Fruit fly (Drosophila melanogaster) whole organism, prepupa: ENCODE results near the gene Sgp.
A peak's percentile ranks its signal among the peaks of the same experiment; 100 is the strongest.

Source experiments
- Blimp-1 ChIP-seq: fragments of 200-800 bp; sonication (Bioruptor generic); optimal IDR thresholded peaks from 3 replicates; lab custom pipeline; 2017; ENCODE audit warnings: missing biosample characterization, missing genetic modification characterization, mild to moderate bottlenecking, moderate library complexity, missing genetic modification reagents
- CG10631 ChIP-seq: fragments of 200-800 bp; sonication (Bioruptor generic); optimal IDR thresholded peaks from 2 replicates; lab custom pipeline; 2016; ENCODE audit warnings: missing biosample characterization, missing genetic modification characterization
- CG10669 ChIP-seq: fragments of 200-800 bp; sonication (Bioruptor generic); optimal IDR thresholded peaks from 3 replicates; lab custom pipeline; 2018; ENCODE audit warnings: missing biosample characterization, mild to moderate bottlenecking, missing genetic modification characterization, moderate library complexity
- CG11294 ChIP-seq: fragments of 200-800 bp; sonication (Bioruptor generic); IDR thresholded peaks from 2 replicates; pipeline ENCODE4 v1.3.6; 2022; ENCODE audit warnings: missing biosample characterization, missing genetic modification characterization
- CG11762 ChIP-seq: fragments of 200-800 bp; sonication (Bioruptor generic); optimal IDR thresholded peaks from 3 replicates; lab custom pipeline; 2016; ENCODE audit warnings: missing biosample characterization, missing genetic modification characterization; ENCODE audit not compliant: insufficient read depth
- CG11902 ChIP-seq: fragments of 200-800 bp; sonication (Bioruptor generic); optimal IDR thresholded peaks from 3 replicates; lab custom pipeline; 2016; ENCODE audit warnings: missing biosample characterization, missing genetic modification characterization
- CG15336 ChIP-seq: fragments of 200-800 bp; sonication (Bioruptor generic); IDR thresholded peaks from 2 replicates; pipeline ENCODE4 v1.3.6; 2022; ENCODE audit warnings: missing biosample characterization, missing genetic modification characterization
- CG1621 ChIP-seq: fragments of 200-800 bp; sonication (Bioruptor generic); optimal IDR thresholded peaks from 3 replicates; lab custom pipeline; 2018; ENCODE audit warnings: missing biosample characterization, mild to moderate bottlenecking, missing genetic modification characterization
- CG16779 ChIP-seq: fragments of 200-800 bp; sonication (Bioruptor generic); optimal IDR thresholded peaks from 3 replicates; lab custom pipeline; 2017; ENCODE audit warnings: missing biosample characterization, mild to moderate bottlenecking, missing genetic modification characterization
- CG32006 ChIP-seq: fragments of 200-800 bp; sonication (Bioruptor generic); optimal IDR thresholded peaks from 3 replicates; lab custom pipeline; 2017; ENCODE audit warnings: missing biosample characterization, mild to moderate bottlenecking, missing genetic modification characterization
- CG34406 ChIP-seq: fragments of 200-800 bp; sonication (Bioruptor generic); optimal IDR thresholded peaks from 3 replicates; lab custom pipeline; 2016; ENCODE audit warnings: missing biosample characterization, missing genetic modification characterization
- CG3919 ChIP-seq: fragments of 200-800 bp; sonication (Bioruptor generic); optimal IDR thresholded peaks from 3 replicates; lab custom pipeline; 2016; ENCODE audit warnings: missing biosample characterization, missing genetic modification characterization
- CG4318 ChIP-seq: fragments of 200-800 bp; sonication (Bioruptor generic); optimal IDR thresholded peaks from 3 replicates; lab custom pipeline; 2017; ENCODE audit warnings: missing biosample characterization, mild to moderate bottlenecking, missing genetic modification characterization
- CG6163 ChIP-seq: fragments of 200-800 bp; sonication (Bioruptor generic); IDR thresholded peaks from 3 replicates; pipeline ENCODE4 v1.3.6; 2022; ENCODE audit warnings: missing biosample characterization, missing genetic modification characterization
- CG6276 ChIP-seq: fragments of 200-800 bp; sonication (Bioruptor generic); optimal IDR thresholded peaks from 2 replicates; lab custom pipeline; 2017; ENCODE audit warnings: missing biosample characterization, mild to moderate bottlenecking, missing genetic modification characterization
- CG6792 ChIP-seq: fragments of 200-800 bp; sonication (Bioruptor generic); optimal IDR thresholded peaks from 3 replicates; lab custom pipeline; 2016; ENCODE audit warnings: missing biosample characterization, missing genetic modification characterization
- CG6808 ChIP-seq: fragments of 200-800 bp; sonication (Bioruptor generic); optimal IDR thresholded peaks from 3 replicates; lab custom pipeline; 2017; ENCODE audit warnings: missing biosample characterization, missing genetic modification characterization, mild to moderate bottlenecking, moderate library complexity, missing genetic modification reagents
- CG6854 ChIP-seq: fragments of 200-800 bp; sonication (Bioruptor generic); optimal IDR thresholded peaks from 2 replicates; lab custom pipeline; 2017; ENCODE audit warnings: missing biosample characterization, mild to moderate bottlenecking, missing genetic modification characterization
- CG7368 ChIP-seq: fragments of 200-800 bp; sonication (Bioruptor generic); optimal IDR thresholded peaks from 3 replicates; lab custom pipeline; 2016; ENCODE audit warnings: missing biosample characterization, missing genetic modification characterization
- CG8119 ChIP-seq: fragments of 200-800 bp; sonication (Bioruptor generic); IDR thresholded peaks from 3 replicates; pipeline ENCODE4 v1.3.6; 2022; ENCODE audit warnings: missing biosample characterization, missing genetic modification characterization
- CG8319 ChIP-seq: fragments of 200-800 bp; sonication (Bioruptor generic); optimal IDR thresholded peaks from 3 replicates; lab custom pipeline; 2016; ENCODE audit warnings: missing biosample characterization, missing genetic modification characterization
- CG8632 ChIP-seq: fragments of 200-800 bp; sonication (Bioruptor generic); optimal IDR thresholded peaks from 3 replicates; lab custom pipeline; 2016; ENCODE audit warnings: missing biosample characterization, missing genetic modification characterization
- CG9139 ChIP-seq: fragments of 200-800 bp; sonication (Bioruptor generic); optimal IDR thresholded peaks from 3 replicates; lab custom pipeline; 2017; ENCODE audit warnings: missing biosample characterization, mild to moderate bottlenecking, missing genetic modification characterization
- Eip75B ChIP-seq: fragments of 200-800 bp; sonication (Bioruptor generic); optimal IDR thresholded peaks from 3 replicates; lab custom pipeline; 2016; ENCODE audit warnings: missing biosample characterization, missing genetic modification characterization
- Eip78C ChIP-seq: fragments of 200-800 bp; sonication (Bioruptor generic); peaks from one replicate; lab custom pipeline; 2016; ENCODE audit warnings: missing biosample characterization, missing genetic modification characterization
- Eip93F ChIP-seq: fragments of 200-800 bp; sonication (Bioruptor generic); optimal IDR thresholded peaks from 2 replicates; lab custom pipeline; 2016; ENCODE audit warnings: missing biosample characterization, mild to moderate bottlenecking, missing genetic modification characterization
- Ets21C ChIP-seq: fragments of 200-800 bp; sonication (Bioruptor generic); optimal IDR thresholded peaks from 3 replicates; lab custom pipeline; 2016; ENCODE audit warnings: missing biosample characterization, missing genetic modification characterization
- Gug ChIP-seq: fragments of 200-800 bp; sonication (Bioruptor generic); IDR thresholded peaks from 2 replicates; pipeline ENCODE4 v1.3.6; 2022; ENCODE audit warnings: missing biosample characterization, missing genetic modification characterization
- Hr38 ChIP-seq: sonication (Bioruptor generic); optimal IDR thresholded peaks from 2 replicates; lab custom pipeline; 2016; ENCODE audit warnings: missing biosample characterization, missing genetic modification characterization
- Hr39 ChIP-seq: fragments of 200-800 bp; sonication (Bioruptor generic); optimal IDR thresholded peaks from 2 replicates; lab custom pipeline; 2016; ENCODE audit warnings: missing biosample characterization, missing genetic modification characterization
- Hr4 ChIP-seq: fragments of 200-800 bp; sonication (Bioruptor generic); optimal IDR thresholded peaks from 3 replicates; lab custom pipeline; 2016; ENCODE audit warnings: missing biosample characterization, missing genetic modification characterization
- Met ChIP-seq: fragments of 200-800 bp; sonication (Bioruptor generic); optimal IDR thresholded peaks from 3 replicates; lab custom pipeline; 2016; ENCODE audit warnings: missing biosample characterization, missing genetic modification characterization
- OdsH ChIP-seq: fragments of 200-800 bp; sonication (Bioruptor generic); optimal IDR thresholded peaks from 3 replicates; lab custom pipeline; 2016; ENCODE audit warnings: missing biosample characterization, missing genetic modification characterization
- Smox ChIP-seq: fragments of 200-800 bp; sonication (Bioruptor generic); optimal IDR thresholded peaks from 3 replicates; lab custom pipeline; 2016; ENCODE audit warnings: missing biosample characterization, missing genetic modification characterization
- Sox102F ChIP-seq: fragments of 200-800 bp; sonication (Bioruptor generic); optimal IDR thresholded peaks from 2 replicates; lab custom pipeline; 2016; ENCODE audit warnings: missing biosample characterization, mild to moderate bottlenecking, missing genetic modification characterization
- Sox14 ChIP-seq: fragments of 200-800 bp; sonication (Bioruptor generic); optimal IDR thresholded peaks from 3 replicates; lab custom pipeline; 2016; ENCODE audit warnings: missing biosample characterization, missing genetic modification characterization
- Sox15 ChIP-seq: fragments of 200-800 bp; sonication (Bioruptor generic); optimal IDR thresholded peaks from 3 replicates; lab custom pipeline; 2016; ENCODE audit warnings: missing biosample characterization, missing genetic modification characterization
- achi ChIP-seq: fragments of 200-800 bp; sonication (Bioruptor generic); optimal IDR thresholded peaks from 3 replicates; lab custom pipeline; 2016; ENCODE audit warnings: missing biosample characterization, missing genetic modification characterization
- acj6 ChIP-seq: fragments of 200-800 bp; sonication (Bioruptor generic); optimal IDR thresholded peaks from 3 replicates; lab custom pipeline; 2016; ENCODE audit warnings: missing biosample characterization, missing genetic modification characterization
- cyc ChIP-seq: fragments of 200-800 bp; sonication (Bioruptor generic); optimal IDR thresholded peaks from 3 replicates; lab custom pipeline; 2016; ENCODE audit warnings: missing biosample characterization, missing genetic modification characterization
- dsx ChIP-seq: fragments of 200-800 bp; optimal IDR thresholded peaks from 3 replicates; lab custom pipeline; 2019; ENCODE audit warnings: missing biosample characterization, mild to moderate bottlenecking, missing genetic modification characterization, moderate library complexity; ENCODE audit not compliant: poor library complexity, severe bottlenecking
- eg ChIP-seq: fragments of 200-800 bp; sonication (Bioruptor generic); IDR thresholded peaks from 3 replicates; pipeline ENCODE4 v1.3.6; 2022; ENCODE audit warnings: missing biosample characterization, missing genetic modification characterization
- esn ChIP-seq: fragments of 200-800 bp; sonication (Bioruptor generic); optimal IDR thresholded peaks from 2 replicates; lab custom pipeline; 2016; ENCODE audit warnings: missing biosample characterization, mild to moderate bottlenecking, missing genetic modification characterization, moderate library complexity
- fd59A ChIP-seq: fragments of 200-800 bp; sonication (Bioruptor generic); optimal IDR thresholded peaks from 2 replicates; lab custom pipeline; 2017; ENCODE audit warnings: missing biosample characterization, mild to moderate bottlenecking, missing genetic modification characterization, missing genetic modification reagents
- fkh ChIP-seq: fragments of 200-800 bp; sonication (Bioruptor generic); optimal IDR thresholded peaks from 3 replicates; lab custom pipeline; 2017; ENCODE audit warnings: missing biosample characterization, mild to moderate bottlenecking, missing genetic modification characterization, moderate library complexity
- lz ChIP-seq: fragments of 200-800 bp; sonication (Bioruptor generic); optimal IDR thresholded peaks from 3 replicates; lab custom pipeline; 2016; ENCODE audit warnings: missing biosample characterization, missing genetic modification characterization
- net ChIP-seq: fragments of 200-800 bp; sonication (Bioruptor generic); optimal IDR thresholded peaks from 3 replicates; lab custom pipeline; 2016; ENCODE audit warnings: missing biosample characterization, missing genetic modification characterization
- pdm3 ChIP-seq: fragments of 200-800 bp; sonication (Bioruptor generic); optimal IDR thresholded peaks from 3 replicates; lab custom pipeline; 2016; ENCODE audit warnings: missing biosample characterization, missing genetic modification characterization
- salr ChIP-seq, 2 experiments: fragments of 200-800 bp; sonication (Bioruptor generic); optimal IDR thresholded peaks; 3 replicates each; lab custom pipeline; 2016 to 2018; ENCODE audit warnings: missing biosample characterization in 2 of 2, missing genetic modification characterization in 2 of 2, mild to moderate bottlenecking in 1 of 2
- ss ChIP-seq, 2 experiments: fragments of 200-800 bp; sonication (Bioruptor generic); optimal IDR thresholded peaks; 2 replicates in 1 of 2; 3 replicates in 1 of 2; lab custom pipeline; 2017 to 2018; ENCODE audit warnings: mild to moderate bottlenecking in 2 of 2, missing biosample characterization in 2 of 2, missing genetic modification characterization in 2 of 2, moderate library complexity in 1 of 2
- svp ChIP-seq: fragments of 200-800 bp; sonication (Bioruptor generic); peaks from one replicate; lab custom pipeline; 2016; ENCODE audit warnings: missing biosample characterization, missing genetic modification characterization
- topi ChIP-seq: fragments of 200-800 bp; sonication (Bioruptor generic); optimal IDR thresholded peaks from 3 replicates; lab custom pipeline; 2016; ENCODE audit warnings: missing biosample characterization, missing genetic modification characterization
- vri ChIP-seq: fragments of 200-800 bp; sonication (Bioruptor generic); optimal IDR thresholded peaks from 3 replicates; lab custom pipeline; 2016; ENCODE audit warnings: missing biosample characterization, mild to moderate bottlenecking, missing genetic modification characterization

Sgp gene

DNA sequence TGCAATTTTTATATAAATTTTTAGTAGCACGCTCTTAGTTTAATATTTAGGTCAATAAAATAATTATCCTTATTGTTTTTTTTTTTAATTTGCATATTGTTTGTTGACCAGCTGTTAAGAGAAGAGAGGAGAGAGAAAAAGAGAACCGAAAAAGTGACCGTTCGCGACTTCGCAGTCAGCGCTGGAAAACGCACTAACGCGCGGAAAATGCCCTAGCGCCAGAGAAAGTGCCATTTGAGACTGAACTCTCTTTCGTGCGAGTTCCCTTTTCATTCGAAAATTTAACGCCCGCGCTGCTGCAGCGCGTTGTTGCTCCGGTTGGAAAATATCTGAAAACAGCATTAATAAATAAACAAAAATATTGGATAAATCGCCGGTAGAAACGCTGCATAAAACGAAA is 23.6 kb downstream of the Sgp start:
- TF ChIP-seq CG8632 (GFP tag; lab: Kevin White, UChicago) (no peak), CG3919 (GFP tag; lab: Kevin White, UChicago) (no peak), CG6792 (GFP tag; lab: Kevin White, UChicago) (no peak), CG1621 (tag; lab: Kevin White, UChicago) (no peak), CG6808 (GFP tag; lab: Kevin White, UChicago) (peak; percentile 7), acj6 (GFP tag; lab: Kevin White, UChicago) (no peak), vri (GFP tag; lab: Kevin White, UChicago) (no peak), Hr39 (GFP tag; lab: Kevin White, UChicago) (no peak), Eip78C (GFP tag; lab: Kevin White, UChicago) (peak; percentile 50), Sox102F (GFP tag; lab: Kevin White, UChicago) (peak; percentile 39), Eip93F (no peak), lz (GFP tag; lab: Kevin White, UChicago) (no peak), Ets21C (no peak), eg (GFP tag; lab: Robert Waterston, UW) (no peak; the same call in 2 of the 3 replicates), CG7368 (GFP tag; lab: Kevin White, UChicago) (no peak), dsx (GFP tag; lab: Kevin White, UChicago) (no peak), OdsH (GFP tag; lab: Kevin White, UChicago) (no peak), topi (GFP tag; lab: Kevin White, UChicago) (no peak), fd59A (no peak), CG9139 (no peak), salr (GFP tag; optimal IDR thresholded peaks at IDR 0.05; lab: Kevin White, UChicago) (no peak), CG6276 (GFP tag; lab: Kevin White, UChicago) (no peak), CG8319 (GFP tag; lab: Kevin White, UChicago) (no peak), svp (GFP tag; lab: Kevin White, UChicago) (no peak), CG6854 (peak; percentile 35), Gug (GFP tag; lab: Robert Waterston, UW) (no peak), CG16779 (tag; lab: Kevin White, UChicago) (no peak), cyc (GFP tag; lab: Kevin White, UChicago) (no peak), CG32006 (GFP tag; lab: Kevin White, UChicago) (no peak), Blimp-1 (GFP tag; lab: Kevin White, UChicago) (no peak), Hr38 (no peak), CG8119 (GFP tag; lab: Robert Waterston, UW) (peak; percentile 17; the same call in 1 of the 3 replicates), achi (no peak), esn (peak; percentile 13), ss (GFP tag; optimal IDR thresholded peaks at IDR 0.05; lab: Kevin White, UChicago) (peak in 1 of 2 experiments; percentile 10), CG11294 (GFP tag; lab: Robert Waterston, UW) (no peak), Hr4 (GFP tag; lab: Kevin White, UChicago) (no peak), CG4318 (no peak), Sox15 (no peak), Sox14 (no peak), Met (GFP tag; lab: Kevin White, UChicago) (no peak), CG10631 (no peak), Smox (no peak), CG11762 (GFP tag; lab: Kevin White, UChicago) (no peak), CG11902 (no peak), CG10669 (GFP tag; lab: Kevin White, UChicago) (no peak), fkh (GFP tag; lab: Kevin White, UChicago) (peak; percentile 23), pdm3 (GFP tag; lab: Kevin White, UChicago) (no peak), Eip75B (no peak), CG15336 (peak; percentile 46; the same call in 1 of the 2 replicates), net (peak; percentile 23), CG34406 (no peak), CG6163 (GFP tag; lab: Robert Waterston, UW) (peak; percentile 43; the same call in 1 of the 3 replicates)
